Fruit fly (Drosophila melanogaster): ENCODE data around the gene CG5412.
A peak's percentile ranks its signal among the peaks of the same experiment; 100 is the strongest.

CG5412 gene

DNA sequence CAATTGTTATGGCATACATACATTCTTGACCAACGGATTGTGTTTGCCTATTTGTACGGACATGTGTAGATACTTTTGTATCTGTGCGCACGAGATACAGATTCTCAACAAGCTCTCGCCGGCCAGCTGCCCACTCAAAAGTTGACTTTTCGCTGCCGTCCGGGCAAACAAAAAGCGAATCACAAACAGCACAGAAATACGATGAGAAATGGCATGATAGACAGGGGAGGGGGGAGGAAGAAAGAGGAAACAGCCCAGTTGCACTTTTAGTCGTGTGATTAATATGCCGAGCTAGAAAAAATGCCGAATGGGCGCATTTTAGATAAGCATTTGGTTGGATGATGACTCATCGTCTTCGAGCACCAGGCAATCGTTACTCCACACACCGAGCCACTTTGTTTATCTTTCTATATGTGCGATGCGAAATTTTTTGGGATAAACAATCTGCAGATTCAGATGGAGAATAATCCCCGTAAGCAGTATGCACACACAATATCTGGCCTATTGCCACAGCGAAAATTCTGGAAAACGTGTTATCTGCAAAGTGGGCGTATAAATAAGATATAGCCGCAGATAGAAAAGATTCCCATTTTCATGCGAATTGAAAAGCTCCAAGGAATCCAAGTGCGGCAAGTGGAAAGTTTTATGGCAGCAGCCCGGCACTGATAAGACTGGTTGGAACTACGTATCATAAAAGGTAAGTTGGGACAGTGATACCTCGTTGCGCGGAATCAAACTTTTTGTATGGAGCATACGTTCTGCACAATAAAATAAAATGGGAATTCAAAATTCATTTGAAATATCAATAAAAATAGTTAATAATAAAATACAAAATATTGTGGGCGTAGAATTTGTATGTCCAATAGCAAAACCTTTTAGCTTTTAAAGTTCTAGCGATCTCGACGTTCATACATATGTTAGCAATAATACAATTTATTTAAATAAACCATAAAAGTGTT is 29.9 kb upstream of the CG5412 start:
- TF ChIP-seq Clk (GFP tag; optimal IDR thresholded peaks at IDR 0.05) (no peak), Hr96 (GFP tag; optimal IDR thresholded peaks at IDR 0.05) (no peak), pad (GFP tag; optimal IDR thresholded peaks at IDR 0.05) (no peak), cic (GFP tag; optimal IDR thresholded peaks at IDR 0.05) (peak; percentile 91), cnc (optimal IDR thresholded peaks at IDR 0.05) (no peak), CG1620 (GFP tag; optimal IDR thresholded peaks at IDR 0.05) (no peak), CG14711 (tag; optimal IDR thresholded peaks at IDR 0.05) (peak; percentile 36), CG7101 (tag; optimal IDR thresholded peaks at IDR 0.05) (peak; percentile 18), CG7045 (GFP tag; optimal IDR thresholded peaks at IDR 0.05) (no peak), toe (GFP tag; optimal IDR thresholded peaks at IDR 0.05) (peak; percentile 6), CG5204 (GFP tag; optimal IDR thresholded peaks at IDR 0.05) (no peak), CG11617 (GFP tag; optimal IDR thresholded peaks at IDR 0.05) (peak; percentile 11), CG12768 (GFP tag; optimal IDR thresholded peaks at IDR 0.05) (peak; percentile 71), ovo (GFP tag; optimal IDR thresholded peaks at IDR 0.05) (peak; percentile 47), tj (GFP tag; optimal IDR thresholded peaks at IDR 0.05) (peak; percentile 95), kay (GFP tag; ENCODE audit: borderline replicate concordance) (no peak), Mnt (GFP tag; optimal IDR thresholded peaks at IDR 0.05) (peak; percentile 55), Crg-1 (GFP tag; optimal IDR thresholded peaks at IDR 0.05) (no peak), CG33017 (tag; optimal IDR thresholded peaks at IDR 0.05) (peak; percentile 9), bab1 (GFP tag; optimal IDR thresholded peaks at IDR 0.05) (no peak)

DNA sequence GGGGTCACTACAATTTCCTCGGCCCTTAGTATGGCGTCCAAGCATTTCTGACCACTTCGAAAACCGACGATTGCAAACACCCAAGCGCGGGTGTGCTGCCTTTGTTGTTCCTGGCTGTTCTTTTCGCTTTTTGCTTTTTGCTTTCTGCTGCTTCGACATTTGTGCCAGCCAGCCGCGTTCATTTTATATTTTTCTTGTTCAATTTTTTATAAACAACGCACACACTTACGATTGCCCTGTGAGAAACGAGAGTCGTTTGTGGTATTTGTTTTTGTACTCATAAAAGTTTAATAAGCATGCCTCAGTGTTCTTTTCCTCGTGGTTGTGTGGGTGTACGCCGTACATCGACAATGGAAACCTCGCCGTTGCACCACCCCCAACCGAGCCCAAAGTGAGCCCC is 29.1 kb upstream of the CG5412 start:
- TF ChIP-seq kay (GFP tag; ENCODE audit: borderline replicate concordance): no peak
- TF ChIP-seq tj (GFP tag; optimal IDR thresholded peaks at IDR 0.05): peak; percentile 76
- TF ChIP-seq Crg-1 (GFP tag; optimal IDR thresholded peaks at IDR 0.05): no peak
- TF ChIP-seq cic (GFP tag; optimal IDR thresholded peaks at IDR 0.05): peak; percentile 14

DNA sequence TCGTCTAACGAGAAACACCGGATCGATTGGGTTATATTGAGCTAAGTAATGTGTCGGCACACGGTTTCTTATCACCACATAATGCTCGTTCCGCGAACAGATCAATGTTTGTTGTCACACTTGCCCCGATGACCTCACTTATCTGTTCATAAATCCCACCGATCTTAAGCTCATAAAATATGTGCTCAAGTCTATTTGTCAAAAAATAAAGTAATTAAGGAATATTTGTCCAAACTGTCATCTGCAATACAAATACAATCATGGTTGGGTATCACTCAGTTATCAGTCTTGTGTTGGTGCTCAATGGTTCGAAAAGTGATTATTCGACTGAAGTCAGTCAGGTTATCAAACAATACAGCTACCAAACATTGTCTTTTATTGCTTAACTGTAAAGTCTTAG is 28.6 kb upstream of the CG5412 start:
- no peak for TF ChIP-seq CG14711 (tag; optimal IDR thresholded peaks at IDR 0.05)

DNA sequence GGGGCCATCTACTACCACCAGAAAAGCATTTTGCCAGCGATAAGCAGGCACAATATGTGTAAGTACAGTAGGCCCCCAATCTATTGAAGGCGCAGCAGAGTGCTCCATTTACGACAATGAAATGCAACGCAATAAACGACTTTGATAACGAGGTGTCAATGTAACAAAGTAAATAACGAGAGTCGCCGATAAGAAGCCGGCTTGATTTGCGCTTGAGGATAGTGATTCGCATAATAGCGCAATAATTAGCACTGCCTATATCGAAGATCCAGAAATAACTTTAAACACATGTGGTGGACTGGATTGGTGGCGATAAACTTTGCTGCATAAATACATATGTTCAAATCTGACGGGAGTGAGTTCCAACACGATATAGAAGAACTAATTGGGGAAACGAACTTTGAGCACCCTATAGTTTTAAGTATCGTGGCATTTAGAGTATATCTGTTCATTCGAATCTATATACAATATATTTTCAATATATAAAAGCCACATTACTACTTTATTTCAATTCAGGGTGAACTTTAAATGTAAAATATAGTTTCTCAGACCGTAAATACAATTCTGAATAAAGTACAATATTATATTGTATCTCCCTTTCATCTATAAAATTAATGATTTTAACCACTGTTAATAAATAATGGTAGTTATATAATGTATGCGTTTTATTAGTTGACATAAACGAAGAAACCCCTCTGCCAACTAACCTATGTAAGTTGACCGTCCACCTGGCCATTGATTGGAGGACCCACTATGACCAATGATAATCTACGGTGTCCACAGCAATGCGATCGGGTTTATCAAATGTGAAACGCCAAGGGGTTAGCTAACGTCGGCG is 27.6 kb upstream of the CG5412 start:
- TF ChIP-seq CG14711 (tag; optimal IDR thresholded peaks at IDR 0.05) (no peak), ovo (GFP tag; optimal IDR thresholded peaks at IDR 0.05) (peak; percentile 29), Hr96 (GFP tag; optimal IDR thresholded peaks at IDR 0.05) (no peak), CG5204 (GFP tag; optimal IDR thresholded peaks at IDR 0.05) (no peak), Clk (GFP tag; optimal IDR thresholded peaks at IDR 0.05) (peak; percentile 63), tj (GFP tag; optimal IDR thresholded peaks at IDR 0.05) (no peak), CG11617 (GFP tag; optimal IDR thresholded peaks at IDR 0.05) (no peak), kay (GFP tag; ENCODE audit: borderline replicate concordance) (peak; percentile 64), pad (GFP tag; optimal IDR thresholded peaks at IDR 0.05) (peak; percentile 7), bab1 (GFP tag; optimal IDR thresholded peaks at IDR 0.05) (no peak), Mnt (GFP tag; optimal IDR thresholded peaks at IDR 0.05) (peak; percentile 71), cic (GFP tag; optimal IDR thresholded peaks at IDR 0.05) (peak; percentile 92), CG33017 (tag; optimal IDR thresholded peaks at IDR 0.05) (peak; percentile 60), toe (GFP tag; optimal IDR thresholded peaks at IDR 0.05) (peak; percentile 36), CG1620 (GFP tag; optimal IDR thresholded peaks at IDR 0.05) (no peak), CG12768 (GFP tag; optimal IDR thresholded peaks at IDR 0.05) (peak; percentile 63), CG7045 (GFP tag; optimal IDR thresholded peaks at IDR 0.05) (peak; percentile 60), CG7101 (tag; optimal IDR thresholded peaks at IDR 0.05) (peak; percentile 24), Crg-1 (GFP tag; optimal IDR thresholded peaks at IDR 0.05) (no peak), cnc (optimal IDR thresholded peaks at IDR 0.05) (no peak)

DNA sequence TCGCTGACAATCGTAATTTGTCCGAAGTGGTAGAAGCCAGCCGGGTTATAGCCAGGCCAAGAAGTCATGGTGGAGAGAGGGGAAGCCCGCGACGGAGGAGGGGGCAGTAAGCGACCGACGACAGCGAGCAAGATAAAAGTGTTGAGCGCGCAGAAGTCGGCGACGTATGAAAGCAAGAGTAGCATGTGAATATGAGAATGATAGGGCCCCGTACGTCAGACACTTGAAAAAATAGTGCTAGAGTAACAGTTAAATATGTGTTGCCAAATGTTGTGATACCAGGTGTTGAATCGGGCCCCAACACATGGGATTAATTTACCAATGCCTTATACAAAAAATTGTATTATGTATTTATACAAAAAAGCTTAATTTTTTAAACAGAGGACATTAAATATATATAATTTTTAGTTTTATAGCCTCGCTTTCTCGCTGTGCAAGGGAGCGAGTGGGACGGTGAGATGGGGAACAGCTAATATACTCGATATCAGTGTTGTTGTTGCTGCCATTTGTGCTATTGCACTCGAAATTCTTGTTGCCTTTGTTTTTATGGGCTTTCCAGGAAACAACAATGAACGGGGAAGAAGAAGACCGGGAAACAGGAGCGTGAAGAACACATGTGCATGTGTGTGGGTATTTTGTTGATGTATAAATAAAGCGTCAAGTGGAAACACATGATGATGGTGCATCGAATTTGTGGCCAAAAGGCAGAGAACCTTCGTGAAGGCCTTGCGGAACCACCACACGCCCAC is 26.8 kb upstream of the CG5412 start:
- TF ChIP-seq Mnt (GFP tag; optimal IDR thresholded peaks at IDR 0.05): peak; percentile 77
- TF ChIP-seq cnc (optimal IDR thresholded peaks at IDR 0.05): no peak
- peak; percentile 91 for TF ChIP-seq CG33017 (tag; optimal IDR thresholded peaks at IDR 0.05)
- TF ChIP-seq CG7101 (tag; optimal IDR thresholded peaks at IDR 0.05): peak; percentile 86
- peak; percentile 79 for TF ChIP-seq CG1620 (GFP tag; optimal IDR thresholded peaks at IDR 0.05)
- peak; percentile 63 for TF ChIP-seq toe (GFP tag; optimal IDR thresholded peaks at IDR 0.05)
- TF ChIP-seq cic (GFP tag; optimal IDR thresholded peaks at IDR 0.05): peak; percentile 75
- peak; percentile 85 for TF ChIP-seq CG12768 (GFP tag; optimal IDR thresholded peaks at IDR 0.05)
- peak; percentile 86 for TF ChIP-seq CG14711 (tag; optimal IDR thresholded peaks at IDR 0.05)
- TF ChIP-seq CG7045 (GFP tag; optimal IDR thresholded peaks at IDR 0.05): peak; percentile 87
- peak; percentile 44 for TF ChIP-seq Hr96 (GFP tag; optimal IDR thresholded peaks at IDR 0.05)
- TF ChIP-seq bab1 (GFP tag; optimal IDR thresholded peaks at IDR 0.05): peak; percentile 85
- peak; percentile 78 for TF ChIP-seq Clk (GFP tag; optimal IDR thresholded peaks at IDR 0.05)
- TF ChIP-seq kay (GFP tag; ENCODE audit: borderline replicate concordance): peak; percentile 65
- TF ChIP-seq CG11617 (GFP tag; optimal IDR thresholded peaks at IDR 0.05): peak; percentile 90
- TF ChIP-seq Crg-1 (GFP tag; optimal IDR thresholded peaks at IDR 0.05): no peak
- TF ChIP-seq pad (GFP tag; optimal IDR thresholded peaks at IDR 0.05): peak; percentile 80
- peak; percentile 20 for TF ChIP-seq ovo (GFP tag; optimal IDR thresholded peaks at IDR 0.05)
- peak; percentile 97 for TF ChIP-seq tj (GFP tag; optimal IDR thresholded peaks at IDR 0.05)
- peak; percentile 77 for TF ChIP-seq CG5204 (GFP tag; optimal IDR thresholded peaks at IDR 0.05)
